Fruit fly (Drosophila melanogaster) whole organism, embryonic: ENCODE data around the gene CG7362.

Experiments
- B-H2 ChIP-seq: fragments of 200-800 bp; sonication (Bioruptor generic); optimal IDR thresholded peaks from 2 replicates; lab custom pipeline; 2018; ENCODE audit warnings: missing biosample characterization, mild to moderate bottlenecking, missing genetic modification characterization
- CG10543 ChIP-seq: fragments of 200-800 bp; sonication (Bioruptor generic); optimal IDR thresholded peaks from 3 replicates; lab custom pipeline; 2017; ENCODE audit warnings: missing biosample characterization, mild to moderate bottlenecking, missing genetic modification characterization, moderate library complexity
- CG12769 ChIP-seq: fragments of 200-800 bp; sonication (Bioruptor generic); optimal IDR thresholded peaks from 2 replicates; lab custom pipeline; 2019; ENCODE audit warnings: missing biosample characterization, mild to moderate bottlenecking, missing genetic modification characterization, moderate library complexity
- CG13287 ChIP-seq: fragments of 200-800 bp; sonication (Bioruptor generic); IDR thresholded peaks from 2 replicates; pipeline ENCODE4 v1.3.6; 2022; ENCODE audit warnings: missing biosample characterization, missing genetic modification characterization; ENCODE audit not compliant: partially characterized antibody
- CG17912 ChIP-seq: fragments of 200-800 bp; sonication (Bioruptor generic); optimal IDR thresholded peaks from 2 replicates; lab custom pipeline; 2018; ENCODE audit warnings: missing biosample characterization, mild to moderate bottlenecking, missing genetic modification characterization
- CG1832 ChIP-seq: fragments of 200-800 bp; sonication (Bioruptor generic); optimal IDR thresholded peaks from 2 replicates; lab custom pipeline; 2017; ENCODE audit warnings: missing biosample characterization, mild to moderate bottlenecking, missing genetic modification characterization, inconsistent platforms
- CG18764 ChIP-seq: fragments of 200-800 bp; sonication (Bioruptor generic); optimal IDR thresholded peaks from 3 replicates; lab custom pipeline; 2016; ENCODE audit warnings: missing biosample characterization, missing genetic modification characterization
- CG32532 ChIP-seq: fragments of 200-800 bp; sonication (Bioruptor generic); IDR thresholded peaks from 2 replicates; pipeline ENCODE4 v1.3.6; 2022; ENCODE audit warnings: missing biosample characterization, missing genetic modification characterization
- CG34224 ChIP-seq: fragments of 200-800 bp; sonication (Bioruptor generic); IDR thresholded peaks from 3 replicates; pipeline ENCODE4 v1.3.6; 2022; ENCODE audit warnings: missing biosample characterization, missing genetic modification characterization; ENCODE audit not compliant: partially characterized antibody
- CG3847 ChIP-seq: fragments of 200-800 bp; sonication (Bioruptor generic); IDR thresholded peaks from 2 replicates; pipeline ENCODE4 v1.3.6; 2022; ENCODE audit warnings: missing biosample characterization, missing genetic modification characterization
- CG5180 ChIP-seq: fragments of 200-800 bp; sonication (Bioruptor generic); optimal IDR thresholded peaks from 3 replicates; lab custom pipeline; 2017; ENCODE audit warnings: missing biosample characterization, missing genetic modification characterization, mild to moderate bottlenecking, moderate library complexity, missing genetic modification reagents
- CG6175 ChIP-seq: fragments of 200-800 bp; sonication (Bioruptor generic); IDR thresholded peaks from 3 replicates; pipeline ENCODE4 v1.3.6; 2022; ENCODE audit warnings: missing biosample characterization, missing genetic modification characterization
- CG7745 ChIP-seq: fragments of 200-800 bp; sonication (Bioruptor generic); optimal IDR thresholded peaks from 2 replicates; lab custom pipeline; 2018; ENCODE audit warnings: missing biosample characterization, mild to moderate bottlenecking, missing genetic modification characterization, moderate library complexity
- CG7839 ChIP-seq: fragments of 200-800 bp; sonication (Bioruptor generic); optimal IDR thresholded peaks from 3 replicates; lab custom pipeline; 2018; ENCODE audit warnings: missing biosample characterization, mild to moderate bottlenecking, missing genetic modification characterization, moderate library complexity
- CG8290 ChIP-seq, 3 experiments: fragments of 200-800 bp; sonication (Bioruptor generic); optimal IDR thresholded peaks; 2 replicates each; lab custom pipeline; 2016 to 2019; ENCODE audit warnings: missing biosample characterization in 3 of 3, missing genetic modification characterization in 3 of 3, mild to moderate bottlenecking in 2 of 3, moderate library complexity in 1 of 3
- CG8765 ChIP-seq: fragments of 200-800 bp; sonication (Bioruptor generic); IDR thresholded peaks from 2 replicates; pipeline ENCODE4 v1.3.6; 2022; ENCODE audit warnings: missing biosample characterization, missing genetic modification characterization
- Dbx ChIP-seq: fragments of 200-800 bp; sonication (Bioruptor generic); IDR thresholded peaks from 3 replicates; pipeline ENCODE4 v1.3.6; 2022; ENCODE audit warnings: missing biosample characterization, missing genetic modification characterization
- Dll ChIP-seq: fragments of 200-800 bp; sonication (Bioruptor generic); IDR thresholded peaks from 4 replicates; pipeline ENCODE4 v1.3.6; 2022; ENCODE audit warnings: missing biosample characterization, missing genetic modification characterization; ENCODE audit not compliant: partially characterized antibody
- Dref ChIP-seq: fragments of 200-800 bp; sonication (Bioruptor generic); IDR thresholded peaks from 2 replicates; pipeline ENCODE4 v1.3.6; 2022; ENCODE audit warnings: missing biosample characterization, missing genetic modification characterization
- Elba2 ChIP-seq: fragments of 200-800 bp; sonication (Bioruptor generic); optimal IDR thresholded peaks from 3 replicates; lab custom pipeline; 2016; ENCODE audit warnings: missing biosample characterization, missing genetic modification characterization
- Ets97D ChIP-seq: fragments of 200-800 bp; sonication (Bioruptor generic); optimal IDR thresholded peaks from 3 replicates; lab custom pipeline; 2016; ENCODE audit warnings: missing biosample characterization, missing genetic modification characterization
- Med ChIP-seq: fragments of 200-800 bp; sonication (Bioruptor generic); peaks from one replicate; lab custom pipeline; 2016; ENCODE audit warnings: missing biosample characterization, missing genetic modification characterization, mild to moderate bottlenecking, inconsistent platforms, moderate library complexity
- Meics ChIP-seq: fragments of 200-800 bp; sonication (Bioruptor generic); optimal IDR thresholded peaks from 2 replicates; lab custom pipeline; 2017; ENCODE audit warnings: missing biosample characterization, mild to moderate bottlenecking, missing genetic modification characterization
- Mrtf ChIP-seq: fragments of 200-800 bp; sonication (Bioruptor generic); IDR thresholded peaks from 3 replicates; pipeline ENCODE4 v1.3.6; 2022; ENCODE audit warnings: missing biosample characterization, missing genetic modification characterization
- Neu2 ChIP-seq: fragments of 200-800 bp; sonication (Bioruptor generic); optimal IDR thresholded peaks from 3 replicates; lab custom pipeline; 2016; ENCODE audit warnings: missing biosample characterization, missing genetic modification characterization, borderline replicate concordance
- Nf-YA ChIP-seq: fragments of 200-800 bp; sonication (Bioruptor generic); IDR thresholded peaks from 2 replicates; pipeline ENCODE4 v1.3.6; 2022; ENCODE audit warnings: missing biosample characterization, missing genetic modification characterization
- Oaz ChIP-seq: fragments of 200-800 bp; sonication (Bioruptor generic); IDR thresholded peaks from 2 replicates; pipeline ENCODE4 v1.3.6; 2022; ENCODE audit warnings: missing biosample characterization, missing genetic modification characterization
- Trl ChIP-seq, 3 experiments: fragments of >200 bp in 2 of 3; fragments of 200-800 bp in 1 of 3; sonication (Bioruptor generic) in 1 of 3; optimal IDR thresholded peaks; 2 replicates in 1 of 3; 3 replicates in 2 of 3; lab custom pipeline; 2016 to 2017; ENCODE audit warnings: missing biosample characterization in 1 of 3, missing genetic modification characterization in 1 of 3
- bbx ChIP-seq: fragments of 200-800 bp; sonication (Bioruptor generic); IDR thresholded peaks from 2 replicates; pipeline ENCODE4 v1.3.6; 2022; ENCODE audit warnings: missing biosample characterization, missing genetic modification characterization; ENCODE audit not compliant: partially characterized antibody
- ci ChIP-seq: fragments of 200-800 bp; sonication (Bioruptor generic); IDR thresholded peaks from 3 replicates; pipeline ENCODE4 v1.3.6; 2022; ENCODE audit warnings: missing biosample characterization, missing genetic modification characterization
- crol ChIP-seq: fragments of 200-800 bp; sonication (Bioruptor generic); IDR thresholded peaks from 2 replicates; pipeline ENCODE4 v1.3.6; 2022; ENCODE audit warnings: missing biosample characterization, missing genetic modification characterization
- hbn ChIP-seq: fragments of 200-800 bp; sonication (Bioruptor generic); IDR thresholded peaks from 2 replicates; pipeline ENCODE4 v1.3.6; 2022; ENCODE audit warnings: missing biosample characterization, missing genetic modification characterization; ENCODE audit not compliant: partially characterized antibody
- jigr1 ChIP-seq: fragments of 200-800 bp; sonication (Bioruptor generic); IDR thresholded peaks from 3 replicates; pipeline ENCODE4 v1.3.6; 2022; ENCODE audit warnings: missing biosample characterization, missing genetic modification characterization
- lab ChIP-seq: fragments of 200-800 bp; sonication (Bioruptor generic); optimal IDR thresholded peaks from 3 replicates; lab custom pipeline; 2017; ENCODE audit warnings: missing biosample characterization, missing genetic modification characterization, mild to moderate bottlenecking, moderate library complexity, missing genetic modification reagents
- nom ChIP-seq: fragments of 200-800 bp; sonication (Bioruptor generic); optimal IDR thresholded peaks from 2 replicates; lab custom pipeline; 2017; ENCODE audit warnings: missing biosample characterization, missing genetic modification characterization, mild to moderate bottlenecking, moderate library complexity, missing genetic modification reagents
- pros ChIP-seq: fragments of 200-800 bp; sonication (Bioruptor generic); optimal IDR thresholded peaks from 3 replicates; lab custom pipeline; 2019; ENCODE audit warnings: missing biosample characterization, mild to moderate bottlenecking, missing genetic modification characterization, moderate library complexity
- rib ChIP-seq: fragments of 200-800 bp; sonication (Bioruptor generic); IDR thresholded peaks from 2 replicates; pipeline ENCODE4 v1.3.6; 2022; ENCODE audit warnings: missing biosample characterization, missing genetic modification characterization
- salm ChIP-seq: fragments of 200-800 bp; sonication (Bioruptor generic); optimal IDR thresholded peaks from 2 replicates; lab custom pipeline; 2018; ENCODE audit warnings: missing biosample characterization, mild to moderate bottlenecking, missing genetic modification characterization
- sd ChIP-seq: fragments of 200-800 bp; sonication (Bioruptor generic); optimal IDR thresholded peaks from 3 replicates; lab custom pipeline; 2018; ENCODE audit warnings: missing biosample characterization, mild to moderate bottlenecking, missing genetic modification characterization, moderate library complexity
- sug ChIP-seq: fragments of 200-800 bp; optimal IDR thresholded peaks from 2 replicates; lab custom pipeline; 2019; ENCODE audit warnings: missing biosample characterization, mild to moderate bottlenecking, missing genetic modification characterization, moderate library complexity
- tna ChIP-seq: fragments of 200-800 bp; sonication (Bioruptor generic); IDR thresholded peaks from 2 replicates; pipeline ENCODE4 v1.3.6; 2022; ENCODE audit warnings: missing biosample characterization, missing genetic modification characterization; ENCODE audit not compliant: partially characterized antibody
- vvl ChIP-seq: fragments of 200-800 bp; sonication (Bioruptor generic); IDR thresholded peaks from 2 replicates; pipeline ENCODE4 v1.3.6; 2022; ENCODE audit warnings: missing biosample characterization, missing genetic modification characterization
- z ChIP-seq: fragments of 200-800 bp; sonication (Bioruptor generic); IDR thresholded peaks from 3 replicates; pipeline ENCODE4 v1.3.6; 2022; ENCODE audit warnings: missing biosample characterization, missing genetic modification characterization

The CG7362 gene

DNA sequence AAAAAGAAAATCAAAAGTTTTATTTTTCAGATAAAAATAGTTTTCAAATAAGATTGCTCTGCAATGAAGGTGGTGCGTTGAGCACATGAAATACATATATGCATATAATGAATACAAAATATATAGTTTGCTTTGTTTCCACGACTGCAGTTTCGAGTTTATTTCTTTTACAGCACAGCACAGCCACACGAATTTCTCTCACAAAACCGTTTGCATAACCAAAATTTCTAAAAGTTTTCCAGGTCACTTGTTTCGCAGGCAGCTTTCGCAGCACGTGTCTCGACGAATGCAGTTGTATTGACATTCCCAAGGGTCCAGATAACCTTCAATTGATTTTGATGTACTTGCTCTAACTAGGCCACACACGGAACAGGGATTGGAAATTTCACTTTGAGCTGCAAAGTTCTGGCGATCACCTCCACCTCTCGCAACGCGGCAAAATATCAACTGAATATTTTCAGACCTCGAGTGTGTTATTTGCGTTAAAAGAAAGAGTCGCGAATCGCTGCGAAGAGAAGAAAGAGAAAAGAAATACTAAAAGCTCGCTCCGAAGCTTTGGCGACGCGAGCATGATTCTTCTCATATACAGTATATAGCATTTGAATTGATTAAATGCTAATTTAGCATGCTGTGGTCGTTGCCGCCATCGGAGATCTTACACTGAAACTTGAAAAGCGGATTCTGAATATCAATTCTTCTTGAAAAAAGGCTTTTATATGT is 23.0 kb downstream of the CG7362 start, which contains the start of gene CG7530 (continued):
- TF ChIP-seq jigr1 (GFP tag; lab: Robert Waterston, UW) (no peak), hbn (GFP tag; lab: Robert Waterston, UW) (no peak)
- TF ChIP-seq, all 482 proteins: peak for 46

DNA sequence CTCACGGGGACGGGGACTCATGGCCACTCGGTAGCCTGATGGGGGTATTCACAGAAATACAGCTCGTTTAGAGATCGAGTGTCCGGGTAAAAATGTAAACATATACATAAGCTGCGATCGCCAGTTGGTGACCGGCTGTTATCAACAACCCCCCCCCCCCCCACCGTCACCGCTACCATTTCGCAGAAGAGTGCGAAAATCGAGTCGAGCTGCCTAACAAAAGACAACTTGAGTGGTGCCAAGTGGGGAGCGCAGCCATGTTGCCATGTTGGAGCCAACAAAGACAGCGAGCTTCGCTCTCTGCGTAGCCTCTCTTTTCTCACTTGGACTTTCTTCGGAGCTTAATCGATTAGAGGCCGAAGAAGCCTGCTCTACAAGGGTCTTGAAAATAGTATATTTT is 23.7 kb downstream of the CG7362 start:
- TF ChIP-seq CG32532 (GFP tag; lab: Robert Waterston, UW) (peak; percentile 46; the same call in 1 of the 2 replicates), Nf-YA (0 out of 2 replicates have a peak, but pooled peaks have one; percentile 29), Trl (optimal IDR thresholded peaks at IDR 0.05; lab: Kevin White, UChicago) (peak in 1 of 2 experiments; percentile 46), Trl (GFP tag; optimal IDR thresholded peaks at IDR 0.05; lab: Kevin White, UChicago) (no peak), tna (GFP tag; lab: Robert Waterston, UW) (0 out of 2 replicates have a peak, but pooled peaks have one; percentile 7), rib (GFP tag; lab: Robert Waterston, UW) (peak; percentile 85), CG5180 (GFP tag; lab: Kevin White, UChicago) (peak; percentile 54), Ets97D (GFP tag; lab: Kevin White, UChicago) (no peak), crol (GFP tag; lab: Robert Waterston, UW) (peak; percentile 55), z (GFP tag; lab: Robert Waterston, UW) (peak; percentile 78; the same call in 2 of the 3 replicates), bbx (GFP tag; lab: Robert Waterston, UW) (no peak), CG17912 (GFP tag; lab: Kevin White, UChicago) (no peak), CG12769 (peak; percentile 10), sug (peak; percentile 24), B-H2 (GFP tag; lab: Kevin White, UChicago) (no peak), Med (GFP tag; lab: Kevin White, UChicago) (peak; percentile 77), ci (GFP tag; lab: Robert Waterston, UW) (0 out of 3 replicates have a peak, but pooled peaks have one; percentile 18), nom (peak; percentile 36), CG34224 (GFP tag; lab: Robert Waterston, UW) (peak; percentile 13; the same call in 1 of the 3 replicates), CG8290 (GFP tag; optimal IDR thresholded peaks at IDR 0.05; lab: Kevin White, UChicago) (no peak), CG8290 (tag; optimal IDR thresholded peaks at IDR 0.05; lab: Kevin White, UChicago) (peak in 1 of 2 experiments; percentile 8), vvl (GFP tag; lab: Robert Waterston, UW) (no peak), CG10543 (peak; percentile 34)

DNA sequence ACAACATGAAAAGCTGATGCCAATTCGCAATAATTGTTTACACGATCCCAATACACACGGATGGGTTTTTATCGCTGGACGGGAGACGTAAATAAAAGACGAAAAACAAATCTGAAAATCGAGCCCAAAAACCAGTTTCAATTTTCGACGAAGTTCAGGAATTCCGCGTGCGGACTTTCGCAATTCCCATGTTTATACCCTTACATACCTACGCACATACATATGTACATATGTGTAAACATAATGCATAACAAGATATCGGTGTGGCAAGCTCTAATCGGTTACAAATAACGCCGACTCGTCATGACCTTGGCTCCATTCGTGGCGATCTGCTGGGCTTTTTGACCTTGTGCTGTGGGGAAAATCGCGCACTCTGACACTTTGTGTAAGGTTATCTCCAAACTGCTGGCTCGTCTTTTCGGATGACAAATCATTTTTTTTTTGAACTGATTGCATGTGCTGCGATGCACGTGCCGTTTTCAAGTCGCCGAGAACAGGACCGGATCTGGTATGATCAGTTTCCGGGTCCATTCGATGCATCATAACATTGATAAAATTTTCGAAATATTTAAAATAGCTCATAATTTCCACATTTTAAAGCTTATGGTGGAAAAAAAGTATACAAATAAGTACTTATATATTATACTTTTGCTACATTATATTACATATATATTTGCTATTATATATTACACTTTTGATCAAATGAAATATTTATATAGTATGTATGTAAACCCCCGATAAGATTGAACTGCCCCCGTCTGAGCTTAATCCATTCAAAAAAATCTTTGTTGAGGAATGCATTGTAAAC is 24.4 kb downstream of the CG7362 start:
- TF ChIP-seq CG6175 (GFP tag; lab: Robert Waterston, UW), result no peak
- no peak for TF ChIP-seq CG1832 (GFP tag; lab: Kevin White, UChicago)
- no peak for TF ChIP-seq CG8765 (GFP tag; lab: Robert Waterston, UW)
- no peak for TF ChIP-seq Elba2 (GFP tag; lab: Kevin White, UChicago)
- no peak for TF ChIP-seq Mrtf (GFP tag; lab: Robert Waterston, UW)
- TF ChIP-seq CG12769, result peak; percentile 35
- TF ChIP-seq Dref, result no peak
- TF ChIP-seq Meics (GFP tag; lab: Kevin White, UChicago), result no peak
- TF ChIP-seq Oaz (GFP tag; lab: Robert Waterston, UW), result no peak
- no peak for TF ChIP-seq CG18764 (GFP tag; lab: Kevin White, UChicago)
- TF ChIP-seq Nf-YA, result no peak
- no peak for TF ChIP-seq lab (GFP tag; lab: Kevin White, UChicago)
- peak; percentile 76 for TF ChIP-seq pros (GFP tag; lab: Kevin White, UChicago)
- TF ChIP-seq CG7745 (tag; lab: Kevin White, UChicago), result no peak
- TF ChIP-seq Dbx (GFP tag; lab: Robert Waterston, UW), result no peak
- TF ChIP-seq Neu2 (GFP tag; lab: Kevin White, UChicago), result no peak
- no peak for TF ChIP-seq CG13287 (GFP tag; lab: Robert Waterston, UW)
- TF ChIP-seq CG7839, result no peak
- no peak for TF ChIP-seq Dll (GFP tag; lab: Robert Waterston, UW)
- TF ChIP-seq CG3847, result no peak
- no peak for TF ChIP-seq salm (tag; lab: Kevin White, UChicago)
- TF ChIP-seq sd (tag; lab: Kevin White, UChicago), result peak; percentile 78
